Fruit fly (Drosophila melanogaster): ENCODE data around the gene Fum4.

Gene Fum4

DNA sequence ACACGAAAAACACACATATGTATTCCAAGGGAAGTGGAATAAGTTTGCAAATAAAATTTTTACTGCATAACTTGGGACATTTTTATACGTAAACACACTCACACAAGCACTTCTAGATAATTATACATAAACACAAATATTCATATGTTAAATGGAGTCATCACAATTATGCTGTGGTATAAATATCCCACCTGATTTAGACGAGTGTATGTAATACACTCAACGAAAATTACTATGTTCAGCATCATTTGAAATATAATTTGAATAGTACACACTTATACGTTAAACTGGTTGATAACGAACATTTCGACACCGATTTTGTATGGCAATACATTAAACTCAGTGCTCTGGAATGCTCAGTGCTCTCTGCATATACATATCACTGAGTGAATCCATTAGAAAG, 39.8 kb upstream of the Fum4 start (continued):
- TF ChIP-seq gfzf (GFP tag; optimal IDR thresholded peaks at IDR 0.05) (no peak), CG6272 (GFP tag; IDR thresholded peaks at IDR 0.05) (no peak), D19B (GFP tag; optimal IDR thresholded peaks at IDR 0.05) (no peak), CG2116 (GFP tag; optimal IDR thresholded peaks at IDR 0.05) (no peak), E2f1 (GFP tag; IDR thresholded peaks at IDR 0.05) (no peak), CG18764 (GFP tag; optimal IDR thresholded peaks at IDR 0.05) (no peak), dimm (GFP tag; IDR thresholded peaks at IDR 0.05) (no peak), CG8290 (GFP tag; optimal IDR thresholded peaks at IDR 0.05) (no peak), CG8290 (tag; optimal IDR thresholded peaks at IDR 0.05) (peak in 1 of 2 experiments; percentile 57), tio (GFP tag; optimal IDR thresholded peaks at IDR 0.05) (no peak), Optix (GFP tag; IDR thresholded peaks at IDR 0.05) (no peak), hbn (GFP tag; IDR thresholded peaks at IDR 0.05; ENCODE audit: partially characterized antibody) (no peak), CG9215 (GFP tag; IDR thresholded peaks at IDR 0.05) (no peak), CG8478 (optimal IDR thresholded peaks at IDR 0.05) (no peak), btn (GFP tag; optimal IDR thresholded peaks at IDR 0.05) (no peak), jigr1 (GFP tag; IDR thresholded peaks at IDR 0.05) (no peak), esg (GFP tag; conservative IDR thresholded peaks at IDR 0.05) (0 out of 2 replicates have a peak, but pooled peaks have one; percentile 12), gem (tag; optimal IDR thresholded peaks at IDR 0.05) (peak; percentile 46), CoRest (tag; optimal IDR thresholded peaks at IDR 0.05) (peak; percentile 4), chm (GFP tag; IDR thresholded peaks at IDR 0.05) (no peak), croc (GFP tag; conservative IDR thresholded peaks at IDR 0.05) (no peak), ind (GFP tag; optimal IDR thresholded peaks at IDR 0.05) (peak; percentile 36), Taf1 (GFP tag; IDR thresholded peaks at IDR 0.05) (no peak), CG11560 (tag; IDR thresholded peaks at IDR 0.05) (no peak), otp (GFP tag; IDR thresholded peaks at IDR 0.05) (no peak), Tbp (GFP tag; optimal IDR thresholded peaks at IDR 0.05) (no peak), CG31388 (GFP tag; optimal IDR thresholded peaks at IDR 0.05) (no peak), Neu2 (GFP tag; optimal IDR thresholded peaks at IDR 0.05; ENCODE audit: borderline replicate concordance) (no peak), cato (GFP tag; optimal IDR thresholded peaks at IDR 0.05; ENCODE audit: borderline replicate concordance) (no peak), zen2 (GFP tag; IDR thresholded peaks at IDR 0.05; ENCODE audit: partially characterized antibody) (no peak), HLHmδ (GFP tag; optimal IDR thresholded peaks at IDR 0.05) (no peak), CG4404 (GFP tag; IDR thresholded peaks at IDR 0.05) (no peak), CG32767 (GFP tag; IDR thresholded peaks at IDR 0.05) (no peak), h (optimal IDR thresholded peaks at IDR 0.05) (no peak), ranshi (GFP tag; IDR thresholded peaks at IDR 0.05) (no peak), CG4360 (GFP tag; IDR thresholded peaks at IDR 0.05) (no peak), crp (GFP tag; optimal IDR thresholded peaks at IDR 0.05) (no peak), Mrtf (GFP tag; IDR thresholded peaks at IDR 0.05) (no peak), slbo (GFP tag; IDR thresholded peaks at IDR 0.05) (peak; percentile 42; the same call in 1 of the 2 replicates), CG10274 (GFP tag; optimal IDR thresholded peaks at IDR 0.05) (no peak), CG12659 (GFP tag; optimal IDR thresholded peaks at IDR 0.05) (peak; percentile 25), CG8388 (GFP tag; optimal IDR thresholded peaks at IDR 0.05) (no peak), ewg (GFP tag; optimal IDR thresholded peaks at IDR 0.05) (no peak), p53 (GFP tag; optimal IDR thresholded peaks at IDR 0.05) (no peak), row (GFP tag; IDR thresholded peaks at IDR 0.05) (no peak), CG7928 (GFP tag; optimal IDR thresholded peaks at IDR 0.05) (no peak), kni (GFP tag; optimal IDR thresholded peaks at IDR 0.05) (peak; percentile 31), ssp (GFP tag; IDR thresholded peaks at IDR 0.05) (no peak), CG10209 (GFP tag; optimal IDR thresholded peaks at IDR 0.05) (no peak), tap (tag; optimal IDR thresholded peaks at IDR 0.05) (no peak), tx (GFP tag; optimal IDR thresholded peaks at IDR 0.05) (no peak), jing (GFP tag; optimal IDR thresholded peaks at IDR 0.05) (no peak), ro (GFP tag; IDR thresholded peaks at IDR 0.05) (no peak), peb (GFP tag; IDR thresholded peaks at IDR 0.05) (no peak)

Data from whole organism, embryonic.